Worm (Caenorhabditis elegans): ENCODE results near the gene mrps-18.C.

DNA sequence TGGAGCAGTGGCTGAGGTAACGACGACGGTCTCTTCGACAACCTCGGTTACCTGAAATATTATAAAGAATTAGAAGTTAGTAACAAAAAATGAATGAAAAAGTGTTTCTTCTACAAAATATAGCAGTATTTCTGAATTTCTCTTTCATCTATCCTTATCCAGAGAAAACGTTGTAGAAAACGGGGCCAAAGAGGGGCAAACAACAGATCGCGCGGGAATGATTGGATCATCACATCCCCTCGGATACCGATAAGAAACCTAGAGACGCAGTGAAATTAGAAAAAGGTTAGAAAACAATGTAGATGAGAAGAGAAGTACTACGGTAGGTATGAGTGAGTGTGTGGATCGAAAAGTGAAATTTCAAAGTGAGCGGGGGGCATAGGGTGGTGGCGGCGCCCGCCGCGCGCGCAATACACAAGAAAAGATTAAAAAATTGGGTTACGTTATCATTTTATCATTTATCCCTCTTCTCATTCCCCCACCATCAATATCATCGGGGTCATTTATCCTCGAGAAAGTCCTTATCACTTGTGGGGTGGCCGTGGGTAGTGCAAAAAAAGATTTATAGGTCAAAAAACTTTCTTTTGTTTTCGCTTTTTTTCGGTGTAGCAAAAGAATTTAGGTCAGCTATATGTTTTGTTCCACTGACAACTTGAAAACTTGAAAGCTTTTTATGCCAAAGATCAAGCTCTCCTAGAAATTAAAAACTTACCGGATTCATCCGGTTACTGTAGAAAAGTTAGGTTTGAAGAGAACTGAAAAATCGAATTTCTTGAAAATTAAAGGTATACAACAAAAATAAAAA is 23.6 kb upstream of the mrps-18.C start, which contains the start of the genes dpy-10 and T14B4.19:
- TF ChIP-seq fos-1 (tag; optimal IDR thresholded peaks at IDR 0.05) (no peak), pha-4 (tag; optimal IDR thresholded peaks at IDR 0.05) (no peak), nhr-25 (tag; optimal IDR thresholded peaks at IDR 0.05) (no peak), nhr-12 (tag; optimal IDR thresholded peaks at IDR 0.05) (no peak), unc-62 (GFP tag; optimal IDR thresholded peaks at IDR 0.05) (no peak), lin-39 (tag; optimal IDR thresholded peaks at IDR 0.05) (no peak), ZK546.5 (tag; optimal IDR thresholded peaks at IDR 0.05) (no peak), R02D3.7 (tag; optimal IDR thresholded peaks at IDR 0.05) (no peak)

Measured in whole organism, L3 larva.